Worm (Caenorhabditis elegans) whole organism, L2 larva: Measurements from ENCODE around the gene ttr-9.

Source experiments
- C34F6.9 ChIP-seq: fragments of 150-350 bp; optimal IDR thresholded peaks from 2 replicates; lab custom pipeline; 2014; ENCODE audit warnings: missing biosample characterization, missing genetic modification characterization
- F13H6.1 ChIP-seq: sonication (generic microtip); optimal IDR thresholded peaks from 2 replicates; lab custom pipeline; 2016; ENCODE audit warnings: missing genetic modification characterization, missing compliant biosample characterization
- R02D3.7 ChIP-seq: fragments of 150-350 bp; optimal IDR thresholded peaks from 2 replicates; lab custom pipeline; 2014; ENCODE audit warnings: missing biosample characterization, missing genetic modification characterization
- ZK546.5 ChIP-seq: sonication (generic microtip); optimal IDR thresholded peaks from 2 replicates; lab custom pipeline; 2017; ENCODE audit warnings: missing biosample characterization, missing genetic modification characterization
- alr-1 ChIP-seq: fragments of 150-350 bp; optimal IDR thresholded peaks from 2 replicates; lab custom pipeline; 2014; ENCODE audit warnings: missing biosample characterization, missing genetic modification characterization
- aly-2 ChIP-seq: fragments of 150-350 bp; optimal IDR thresholded peaks from 2 replicates; lab custom pipeline; 2014; ENCODE audit warnings: missing biosample characterization, missing genetic modification characterization
- ama-1 ChIP-seq: fragments of 150-350 bp; optimal IDR thresholded peaks from 2 replicates; lab custom pipeline; 2018; ENCODE audit warnings: inconsistent platforms
- blmp-1 ChIP-seq: sonication (generic microtip); optimal IDR thresholded peaks from 2 replicates; lab custom pipeline; 2017; ENCODE audit warnings: missing genetic modification characterization, mild to moderate bottlenecking, missing compliant biosample characterization, antibody characterized with exemption, moderate library complexity; ENCODE audit not compliant: insufficient read depth
- ceh-16 ChIP-seq: fragments of 150-350 bp; optimal IDR thresholded peaks from 2 replicates; lab custom pipeline; 2014; ENCODE audit warnings: missing biosample characterization, missing genetic modification characterization
- ceh-82 ChIP-seq: fragments of 150-350 bp; optimal IDR thresholded peaks from 2 replicates; lab custom pipeline; 2014; ENCODE audit warnings: missing biosample characterization, missing genetic modification characterization
- crh-2 ChIP-seq: sonication (generic microtip); optimal IDR thresholded peaks from 2 replicates; lab custom pipeline; 2017; ENCODE audit warnings: missing biosample characterization, missing genetic modification characterization
- dmd-4 ChIP-seq: sonication (generic microtip); optimal IDR thresholded peaks from 2 replicates; lab custom pipeline; 2017; ENCODE audit warnings: missing biosample characterization, missing genetic modification characterization
- egl-27 ChIP-seq: sonication (generic microtip); optimal IDR thresholded peaks from 3 replicates; lab custom pipeline; 2017; ENCODE audit warnings: missing biosample characterization, missing genetic modification reagents, missing genetic modification characterization
- elt-1 ChIP-seq: fragments of 150-350 bp; optimal IDR thresholded peaks from 2 replicates; lab custom pipeline; 2014; ENCODE audit warnings: missing biosample characterization, missing genetic modification characterization
- elt-3 ChIP-seq: sonication (generic microtip); optimal IDR thresholded peaks from 2 replicates; lab custom pipeline; 2017; ENCODE audit warnings: missing biosample characterization, missing genetic modification characterization
- fos-1 ChIP-seq: fragments of 150-350 bp; optimal IDR thresholded peaks from 2 replicates; lab custom pipeline; 2014; ENCODE audit warnings: missing biosample characterization, missing genetic modification characterization
- gmeb-1 ChIP-seq: fragments of 150-350 bp; optimal IDR thresholded peaks from 2 replicates; lab custom pipeline; 2014; ENCODE audit warnings: missing biosample characterization, missing genetic modification characterization
- lin-11 ChIP-seq: fragments of 150-350 bp; sonication (generic microtip); optimal IDR thresholded peaks from 2 replicates; lab custom pipeline; 2014; ENCODE audit warnings: missing biosample characterization, missing genetic modification characterization, inconsistent platforms, mixed read lengths
- lin-13 ChIP-seq: fragments of 150-350 bp; optimal IDR thresholded peaks from 2 replicates; lab custom pipeline; 2014; ENCODE audit warnings: missing biosample characterization, missing genetic modification reagents, missing genetic modification characterization
- lin-39 ChIP-seq: fragments of 150-350 bp; optimal IDR thresholded peaks from 2 replicates; lab custom pipeline; 2014; ENCODE audit warnings: missing biosample characterization, missing genetic modification reagents, missing genetic modification characterization
- lsy-2 ChIP-seq, 2 experiments: fragments of 150-350 bp in 1 of 2; sonication (generic microtip) in 1 of 2; optimal IDR thresholded peaks; 2 replicates each; lab custom pipeline; 2014 to 2017; ENCODE audit warnings: missing biosample characterization in 2 of 2, missing genetic modification characterization in 2 of 2
- mbf-1 ChIP-seq: sonication (generic microtip); optimal IDR thresholded peaks from 2 replicates; lab custom pipeline; 2017; ENCODE audit warnings: missing biosample characterization, missing genetic modification characterization
- mdl-1 ChIP-seq, 2 experiments: fragments of 150-350 bp in 1 of 2; sonication (generic microtip) in 1 of 2; optimal IDR thresholded peaks; 2 replicates each; lab custom pipeline; 2017; ENCODE audit warnings: missing biosample characterization in 2 of 2, missing genetic modification characterization in 2 of 2
- nhr-10 ChIP-seq: sonication (generic microtip); optimal IDR thresholded peaks from 2 replicates; lab custom pipeline; 2017; ENCODE audit warnings: missing biosample characterization, missing genetic modification characterization
- nhr-12 ChIP-seq: fragments of 150-350 bp; optimal IDR thresholded peaks from 2 replicates; lab custom pipeline; 2014; ENCODE audit warnings: missing biosample characterization, missing genetic modification characterization
- nhr-129 ChIP-seq: fragments of 150-350 bp; optimal IDR thresholded peaks from 2 replicates; lab custom pipeline; 2014; ENCODE audit warnings: missing biosample characterization, missing genetic modification characterization
- nhr-21 ChIP-seq: fragments of 150-350 bp; optimal IDR thresholded peaks from 2 replicates; lab custom pipeline; 2014; ENCODE audit warnings: missing biosample characterization, missing genetic modification characterization
- nhr-23 ChIP-seq: fragments of 150-350 bp; optimal IDR thresholded peaks from 2 replicates; lab custom pipeline; 2014; ENCODE audit warnings: missing biosample characterization, missing genetic modification reagents, missing genetic modification characterization
- nhr-25 ChIP-seq: fragments of 150-350 bp; sonication (generic microtip); optimal IDR thresholded peaks from 3 replicates; lab custom pipeline; 2014; ENCODE audit warnings: missing biosample characterization, missing genetic modification characterization
- nhr-6 ChIP-seq: fragments of 150-350 bp; optimal IDR thresholded peaks from 2 replicates; lab custom pipeline; 2014; ENCODE audit warnings: missing biosample characterization, missing genetic modification characterization
- nhr-77 ChIP-seq: fragments of 150-350 bp; optimal IDR thresholded peaks from 2 replicates; lab custom pipeline; 2014; ENCODE audit warnings: missing biosample characterization, missing genetic modification characterization
- peb-1 ChIP-seq: fragments of 150-350 bp; optimal IDR thresholded peaks from 2 replicates; lab custom pipeline; 2014; ENCODE audit warnings: missing biosample characterization, missing genetic modification characterization
- sem-4 ChIP-seq: fragments of 150-350 bp; optimal IDR thresholded peaks from 2 replicates; lab custom pipeline; 2014; ENCODE audit warnings: missing biosample characterization, missing genetic modification reagents, missing genetic modification characterization
- skn-1 ChIP-seq: sonication (generic microtip); optimal IDR thresholded peaks from 2 replicates; lab custom pipeline; 2017; ENCODE audit warnings: missing biosample characterization, missing genetic modification characterization
- sma-9 ChIP-seq, 2 experiments: fragments of 150-350 bp in 1 of 2; sonication (generic microtip) in 1 of 2; optimal IDR thresholded peaks; 2 replicates each; lab custom pipeline; 2014 to 2016; ENCODE audit warnings: missing genetic modification characterization in 2 of 2, mild to moderate bottlenecking in 1 of 2, missing biosample characterization in 1 of 2, missing compliant biosample characterization in 1 of 2, missing genetic modification reagents in 1 of 2, moderate library complexity in 1 of 2
- snpc-4 ChIP-seq: fragments of 150-350 bp; optimal IDR thresholded peaks from 2 replicates; lab custom pipeline; 2014; ENCODE audit warnings: missing biosample characterization, missing genetic modification characterization
- unc-39 ChIP-seq: fragments of 150-350 bp; optimal IDR thresholded peaks from 2 replicates; lab custom pipeline; 2014; ENCODE audit warnings: missing biosample characterization, missing genetic modification characterization
- unc-55 ChIP-seq: fragments of 150-350 bp; sonication (generic microtip); optimal IDR thresholded peaks from 3 replicates; lab custom pipeline; 2014; ENCODE audit warnings: missing biosample characterization, missing genetic modification reagents, missing genetic modification characterization
- unc-62 ChIP-seq: fragments of 150-350 bp; optimal IDR thresholded peaks from 2 replicates; lab custom pipeline; 2014; ENCODE audit warnings: missing biosample characterization, missing genetic modification reagents, missing genetic modification characterization
- ztf-11 ChIP-seq: sonication (generic microtip); optimal IDR thresholded peaks from 2 replicates; lab custom pipeline; 2017; ENCODE audit warnings: missing biosample characterization, missing genetic modification characterization
- ztf-4 ChIP-seq: fragments of 150-350 bp; optimal IDR thresholded peaks from 2 replicates; lab custom pipeline; 2014; ENCODE audit warnings: missing biosample characterization, missing genetic modification characterization

Gene ttr-9

ce11 chrIV:9477135-9477928, 28.8 kb downstream of the ttr-9 start, which contains the start of gene wrt-3 (continued):
- TF ChIP-seq sma-9 (GFP tag; optimal IDR thresholded peaks at IDR 0.05; lab: Kevin White, UChicago) (peak; percentile 86), sma-9 (tag; optimal IDR thresholded peaks at IDR 0.05; lab: Kevin White, UChicago) (no peak), unc-62 (GFP tag; lab: Kevin White, UChicago) (no peak), crh-2 (tag; lab: Kevin White, UChicago) (peak; percentile 3), aly-2 (no peak), egl-27 (tag; lab: Kevin White, UChicago) (no peak), nhr-6 (tag; lab: Kevin White, UChicago) (no peak), fos-1 (tag; lab: Kevin White, UChicago) (peak; percentile 58), lin-13 (GFP tag; lab: Kevin White, UChicago) (no peak), elt-1 (tag; lab: Kevin White, UChicago) (no peak)

ce11 chrIV:9469293-9469692, 36.9 kb downstream of the ttr-9 start:
- TF ChIP-seq blmp-1 (tag; lab: Kevin White, UChicago) (no peak), sma-9 (GFP tag; optimal IDR thresholded peaks at IDR 0.05; lab: Kevin White, UChicago) (peak; percentile 7), sma-9 (tag; optimal IDR thresholded peaks at IDR 0.05; lab: Kevin White, UChicago) (no peak)
- TF ChIP-seq, all 48 proteins: peak for 1

ce11 chrIV:9467418-9467817, 38.7 kb downstream of the ttr-9 start, which contains the start of gene F38E11.6:
Gene F38E11.6, minus strand, starts transcription at chrIV:9467518.
- TF ChIP-seq lsy-2 (tag; optimal IDR thresholded peaks at IDR 0.05; lab: Kevin White, UChicago), result no peak
- TF ChIP-seq, all 48 proteins: peak for 0

ce11 chrIV:9464345-9464783, 41.8 kb downstream of the ttr-9 start:
- TF ChIP-seq snpc-4 (peak; percentile 78), ama-1 (lab: Kevin White, UChicago) (peak; percentile 20), ceh-16 (tag; lab: Kevin White, UChicago) (no peak)

- TF ChIP-seq nhr-25 (tag; lab: Kevin White, UChicago) (peak; percentile 36), elt-1 (tag; lab: Kevin White, UChicago) (no peak), nhr-77 (no peak), ztf-4 (tag; lab: Kevin White, UChicago) (no peak), gmeb-1 (tag; lab: Kevin White, UChicago) (peak; percentile 71), ZK546.5 (tag; lab: Kevin White, UChicago) (no peak), snpc-4 (peak; percentile 67), blmp-1 (tag; lab: Kevin White, UChicago) (no peak), dmd-4 (tag; lab: Kevin White, UChicago) (no peak), lin-39 (tag; lab: Kevin White, UChicago) (no peak), elt-3 (no peak), lin-13 (GFP tag; lab: Kevin White, UChicago) (peak; percentile 68), mbf-1 (tag; lab: Kevin White, UChicago) (no peak), skn-1 (tag; lab: Kevin White, UChicago) (no peak), nhr-12 (tag; lab: Kevin White, UChicago) (no peak), nhr-21 (tag; lab: Kevin White, UChicago) (no peak), nhr-10 (tag; lab: Kevin White, UChicago) (no peak), ceh-82 (tag; lab: Kevin White, UChicago) (no peak), alr-1 (no peak), unc-39 (no peak), egl-27 (tag; lab: Kevin White, UChicago) (no peak), nhr-129 (tag; lab: Kevin White, UChicago) (peak; percentile 28), sma-9 (GFP tag; optimal IDR thresholded peaks at IDR 0.05; lab: Kevin White, UChicago) (peak; percentile 36), sma-9 (tag; optimal IDR thresholded peaks at IDR 0.05; lab: Kevin White, UChicago) (no peak), R02D3.7 (tag; lab: Kevin White, UChicago) (no peak), C34F6.9 (tag; lab: Kevin White, UChicago) (peak; percentile 79), peb-1 (tag; lab: Kevin White, UChicago) (no peak), unc-55 (GFP tag; lab: Kevin White, UChicago) (peak; percentile 85), lin-11 (tag; lab: Kevin White, UChicago) (peak; percentile 55), ztf-11 (tag; lab: Kevin White, UChicago) (no peak), nhr-6 (tag; lab: Kevin White, UChicago) (no peak), crh-2 (tag; lab: Kevin White, UChicago) (peak; percentile 93), nhr-23 (tag; lab: Kevin White, UChicago) (no peak), sem-4 (peak; percentile 4), F13H6.1 (tag; lab: Kevin White, UChicago) (no peak), ama-1 (lab: Kevin White, UChicago) (peak; percentile 12), mdl-1 (tag; optimal IDR thresholded peaks at IDR 0.05; lab: Kevin White, UChicago) (no peak), lsy-2 (tag; optimal IDR thresholded peaks at IDR 0.05; lab: Kevin White, UChicago) (peak; percentile 17 to 84)
These were observed 46.8 kb downstream of the ttr-9 start, which contains the start of gene copb-2 for ce11 chrIV:9459224-9459781. Gene copb-2, plus strand, starts transcription at chrIV:9459731.
